Worm (Caenorhabditis elegans) whole organism, L2 larva: ENCODE data around the gene clec-214.
A peak's percentile ranks its signal among the peaks of the same experiment; 100 is the strongest.

Experiments
- C34F6.9 ChIP-seq: fragments of 150-350 bp; optimal IDR thresholded peaks from 2 replicates; lab custom pipeline; 2014; ENCODE audit warnings: missing biosample characterization, missing genetic modification characterization
- F13H6.1 ChIP-seq: sonication (generic microtip); optimal IDR thresholded peaks from 2 replicates; lab custom pipeline; 2016; ENCODE audit warnings: missing genetic modification characterization, missing compliant biosample characterization
- R02D3.7 ChIP-seq: fragments of 150-350 bp; optimal IDR thresholded peaks from 2 replicates; lab custom pipeline; 2014; ENCODE audit warnings: missing biosample characterization, missing genetic modification characterization
- Y55F3AM.14 ChIP-seq: fragments of 200-800 bp; sonication (Bioruptor generic); optimal IDR thresholded peaks from 2 replicates; lab custom pipeline; 2018; ENCODE audit warnings: mild to moderate bottlenecking, missing genetic modification characterization, missing compliant biosample characterization
- alr-1 ChIP-seq: fragments of 150-350 bp; optimal IDR thresholded peaks from 2 replicates; lab custom pipeline; 2014; ENCODE audit warnings: missing biosample characterization, missing genetic modification characterization
- aly-2 ChIP-seq: fragments of 150-350 bp; optimal IDR thresholded peaks from 2 replicates; lab custom pipeline; 2014; ENCODE audit warnings: missing biosample characterization, missing genetic modification characterization
- ceh-82 ChIP-seq: fragments of 150-350 bp; optimal IDR thresholded peaks from 2 replicates; lab custom pipeline; 2014; ENCODE audit warnings: missing biosample characterization, missing genetic modification characterization
- crh-2 ChIP-seq: sonication (generic microtip); optimal IDR thresholded peaks from 2 replicates; lab custom pipeline; 2017; ENCODE audit warnings: missing biosample characterization, missing genetic modification characterization
- dmd-4 ChIP-seq: sonication (generic microtip); optimal IDR thresholded peaks from 2 replicates; lab custom pipeline; 2017; ENCODE audit warnings: missing biosample characterization, missing genetic modification characterization
- elt-1 ChIP-seq: fragments of 150-350 bp; optimal IDR thresholded peaks from 2 replicates; lab custom pipeline; 2014; ENCODE audit warnings: missing biosample characterization, missing genetic modification characterization
- fos-1 ChIP-seq: fragments of 150-350 bp; optimal IDR thresholded peaks from 2 replicates; lab custom pipeline; 2014; ENCODE audit warnings: missing biosample characterization, missing genetic modification characterization
- gmeb-1 ChIP-seq: fragments of 150-350 bp; optimal IDR thresholded peaks from 2 replicates; lab custom pipeline; 2014; ENCODE audit warnings: missing biosample characterization, missing genetic modification characterization
- lin-13 ChIP-seq: fragments of 150-350 bp; optimal IDR thresholded peaks from 2 replicates; lab custom pipeline; 2014; ENCODE audit warnings: missing biosample characterization, missing genetic modification reagents, missing genetic modification characterization
- lin-39 ChIP-seq: fragments of 150-350 bp; optimal IDR thresholded peaks from 2 replicates; lab custom pipeline; 2014; ENCODE audit warnings: missing biosample characterization, missing genetic modification reagents, missing genetic modification characterization
- lsy-2 ChIP-seq, 2 experiments: fragments of 150-350 bp in 1 of 2; sonication (generic microtip) in 1 of 2; optimal IDR thresholded peaks; 2 replicates each; lab custom pipeline; 2014 to 2017; ENCODE audit warnings: missing biosample characterization in 2 of 2, missing genetic modification characterization in 2 of 2
- mab-5 ChIP-seq: fragments of 150-350 bp; optimal IDR thresholded peaks from 2 replicates; lab custom pipeline; 2014; ENCODE audit warnings: missing biosample characterization, missing genetic modification characterization
- mbf-1 ChIP-seq: sonication (generic microtip); optimal IDR thresholded peaks from 2 replicates; lab custom pipeline; 2017; ENCODE audit warnings: missing biosample characterization, missing genetic modification characterization
- mdl-1 ChIP-seq, 2 experiments: fragments of 150-350 bp in 1 of 2; sonication (generic microtip) in 1 of 2; optimal IDR thresholded peaks; 2 replicates each; lab custom pipeline; 2017; ENCODE audit warnings: missing biosample characterization in 2 of 2, missing genetic modification characterization in 2 of 2
- nhr-10 ChIP-seq: sonication (generic microtip); optimal IDR thresholded peaks from 2 replicates; lab custom pipeline; 2017; ENCODE audit warnings: missing biosample characterization, missing genetic modification characterization
- nhr-11 ChIP-seq: fragments of 150-350 bp; optimal IDR thresholded peaks from 2 replicates; lab custom pipeline; 2014; ENCODE audit warnings: missing biosample characterization, missing genetic modification characterization
- nhr-12 ChIP-seq: fragments of 150-350 bp; optimal IDR thresholded peaks from 2 replicates; lab custom pipeline; 2014; ENCODE audit warnings: missing biosample characterization, missing genetic modification characterization
- nhr-21 ChIP-seq: fragments of 150-350 bp; optimal IDR thresholded peaks from 2 replicates; lab custom pipeline; 2014; ENCODE audit warnings: missing biosample characterization, missing genetic modification characterization
- nhr-23 ChIP-seq: fragments of 150-350 bp; optimal IDR thresholded peaks from 2 replicates; lab custom pipeline; 2014; ENCODE audit warnings: missing biosample characterization, missing genetic modification reagents, missing genetic modification characterization
- nhr-237 ChIP-seq: fragments of 150-350 bp; optimal IDR thresholded peaks from 2 replicates; lab custom pipeline; 2014; ENCODE audit warnings: missing biosample characterization, missing genetic modification characterization
- nhr-6 ChIP-seq: fragments of 150-350 bp; optimal IDR thresholded peaks from 2 replicates; lab custom pipeline; 2014; ENCODE audit warnings: missing biosample characterization, missing genetic modification characterization
- nhr-77 ChIP-seq: fragments of 150-350 bp; optimal IDR thresholded peaks from 2 replicates; lab custom pipeline; 2014; ENCODE audit warnings: missing biosample characterization, missing genetic modification characterization
- peb-1 ChIP-seq: fragments of 150-350 bp; optimal IDR thresholded peaks from 2 replicates; lab custom pipeline; 2014; ENCODE audit warnings: missing biosample characterization, missing genetic modification characterization
- sem-4 ChIP-seq: fragments of 150-350 bp; optimal IDR thresholded peaks from 2 replicates; lab custom pipeline; 2014; ENCODE audit warnings: missing biosample characterization, missing genetic modification reagents, missing genetic modification characterization
- skn-1 ChIP-seq: sonication (generic microtip); optimal IDR thresholded peaks from 2 replicates; lab custom pipeline; 2017; ENCODE audit warnings: missing biosample characterization, missing genetic modification characterization
- sma-3 ChIP-seq: sonication (generic microtip); optimal IDR thresholded peaks from 2 replicates; lab custom pipeline; 2016; ENCODE audit warnings: missing genetic modification reagents, missing genetic modification characterization, missing compliant biosample characterization
- sma-9 ChIP-seq, 2 experiments: fragments of 150-350 bp in 1 of 2; sonication (generic microtip) in 1 of 2; optimal IDR thresholded peaks; 2 replicates each; lab custom pipeline; 2014 to 2016; ENCODE audit warnings: missing genetic modification characterization in 2 of 2, mild to moderate bottlenecking in 1 of 2, missing biosample characterization in 1 of 2, missing compliant biosample characterization in 1 of 2, missing genetic modification reagents in 1 of 2, moderate library complexity in 1 of 2
- snpc-4 ChIP-seq: fragments of 150-350 bp; optimal IDR thresholded peaks from 2 replicates; lab custom pipeline; 2014; ENCODE audit warnings: missing biosample characterization, missing genetic modification characterization
- unc-39 ChIP-seq: fragments of 150-350 bp; optimal IDR thresholded peaks from 2 replicates; lab custom pipeline; 2014; ENCODE audit warnings: missing biosample characterization, missing genetic modification characterization
- unc-55 ChIP-seq: fragments of 150-350 bp; sonication (generic microtip); optimal IDR thresholded peaks from 3 replicates; lab custom pipeline; 2014; ENCODE audit warnings: missing biosample characterization, missing genetic modification reagents, missing genetic modification characterization
- unc-62 ChIP-seq: fragments of 150-350 bp; optimal IDR thresholded peaks from 2 replicates; lab custom pipeline; 2014; ENCODE audit warnings: missing biosample characterization, missing genetic modification reagents, missing genetic modification characterization
- zag-1 ChIP-seq: fragments of 150-350 bp; optimal IDR thresholded peaks from 2 replicates; lab custom pipeline; 2014; ENCODE audit warnings: missing biosample characterization, missing genetic modification characterization
- ztf-1 ChIP-seq: fragments of 200-800 bp; sonication (Bioruptor generic); conservative IDR thresholded peaks from 2 replicates; pipeline ENCODE4 v1.3.6; 2022; ENCODE audit warnings: missing genetic modification characterization, missing compliant biosample characterization
- ztf-11 ChIP-seq: sonication (generic microtip); optimal IDR thresholded peaks from 2 replicates; lab custom pipeline; 2017; ENCODE audit warnings: missing biosample characterization, missing genetic modification characterization
- ztf-4 ChIP-seq: fragments of 150-350 bp; optimal IDR thresholded peaks from 2 replicates; lab custom pipeline; 2014; ENCODE audit warnings: missing biosample characterization, missing genetic modification characterization

clec-214 gene

DNA sequence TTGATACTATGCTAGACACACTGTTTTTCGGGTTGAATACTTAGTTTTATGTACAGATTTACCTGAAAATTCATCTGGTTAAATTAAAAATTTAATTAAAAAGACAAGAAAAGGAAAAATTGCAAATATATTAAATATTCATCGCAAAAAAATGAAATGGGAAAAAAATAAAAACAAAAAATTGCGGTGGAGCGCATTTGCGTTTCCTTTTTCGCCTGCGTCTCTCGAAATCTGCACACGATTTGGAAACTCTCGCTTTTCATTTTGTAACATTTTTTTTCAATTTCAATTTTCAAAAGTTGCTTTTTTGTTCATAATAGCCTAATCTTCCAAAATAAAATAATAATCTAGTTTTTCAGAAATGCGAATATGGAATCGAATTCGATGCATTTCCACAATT is 22.5 kb upstream of the clec-214 start, which contains the start of the genes F19F10.11 and C50E3.5:
TSS of gene F19F10.11 (minus strand) at position 68 of the 400 bp plus-strand sequence.
TSS of gene C50E3.5 (plus strand) at position 360 of the 400 bp plus-strand sequence.
- peak; percentile 57 for TF ChIP-seq sma-9 (GFP tag; optimal IDR thresholded peaks at IDR 0.05; lab: Kevin White, UChicago)
- TF ChIP-seq sma-9 (tag; optimal IDR thresholded peaks at IDR 0.05; lab: Kevin White, UChicago) = no peak
- no peak for TF ChIP-seq unc-39 (tag; lab: Kevin White, UChicago)
- peak; percentile 13 for TF ChIP-seq fos-1 (tag; lab: Kevin White, UChicago)
- TF ChIP-seq skn-1 (tag; lab: Kevin White, UChicago) = no peak
- TF ChIP-seq nhr-6 (tag; lab: Kevin White, UChicago) = peak; percentile 31
- TF ChIP-seq ztf-4 (tag; lab: Kevin White, UChicago) = no peak
- TF ChIP-seq lsy-2 (tag; optimal IDR thresholded peaks at IDR 0.05; lab: Kevin White, UChicago) = peak; percentile 26 to 82
- no peak for TF ChIP-seq ceh-82 (tag; lab: Kevin White, UChicago)
- no peak for TF ChIP-seq mab-5 (tag; lab: Kevin White, UChicago)
- TF ChIP-seq gmeb-1 (tag; lab: Kevin White, UChicago) = peak; percentile 74
- no peak for TF ChIP-seq nhr-11 (tag; lab: Kevin White, UChicago)
- no peak for TF ChIP-seq lin-13
- no peak for TF ChIP-seq dmd-4 (tag; lab: Kevin White, UChicago)
- peak; percentile 81 for TF ChIP-seq unc-55
- no peak for TF ChIP-seq elt-1 (tag; lab: Kevin White, UChicago)
- TF ChIP-seq snpc-4 (tag; lab: Kevin White, UChicago) = peak; percentile 30
- TF ChIP-seq sem-4 = peak; percentile 63
- no peak for TF ChIP-seq Y55F3AM.14
- no peak for TF ChIP-seq nhr-21 (tag; lab: Kevin White, UChicago)
- TF ChIP-seq nhr-12 = no peak
- no peak for TF ChIP-seq ztf-11 (tag; lab: Kevin White, UChicago)
- TF ChIP-seq F13H6.1 = peak; percentile 35
- TF ChIP-seq R02D3.7 (tag; lab: Kevin White, UChicago) = no peak
- peak; percentile 60 for TF ChIP-seq sma-3 (GFP tag; lab: Kevin White, UChicago)
- TF ChIP-seq C34F6.9 = peak; percentile 82
- no peak for TF ChIP-seq lin-39 (tag; lab: Kevin White, UChicago)
- TF ChIP-seq aly-2 = no peak
- peak; percentile 64 for TF ChIP-seq crh-2
- TF ChIP-seq, all 48 proteins: peak for 12

DNA sequence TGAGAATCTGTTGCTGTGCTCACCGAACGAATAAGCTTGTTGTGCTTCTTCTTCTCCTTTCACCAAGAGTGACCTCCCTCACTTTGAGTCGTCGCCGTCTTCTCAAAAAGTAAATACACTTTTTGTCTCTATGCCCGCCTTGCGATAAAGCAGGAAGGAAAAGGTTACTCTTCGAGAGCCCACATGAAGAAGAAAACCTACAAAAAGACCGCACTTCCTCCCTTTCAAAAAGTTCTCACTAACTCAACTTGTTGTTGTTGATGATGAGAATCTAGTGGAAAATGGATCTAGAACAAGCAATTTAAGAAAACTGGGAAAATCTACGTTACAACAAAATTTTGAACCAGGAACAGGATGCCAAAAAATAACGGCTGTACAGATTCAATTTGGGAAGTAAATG is 19.7 kb upstream of the clec-214 start, which contains the start of gene C50E3.6:
TSS of gene C50E3.6 (minus strand) at position 101 of the 400 bp plus-strand sequence.
- TF ChIP-seq elt-1 (tag; lab: Kevin White, UChicago) = no peak
- no peak for TF ChIP-seq gmeb-1 (tag; lab: Kevin White, UChicago)
- TF ChIP-seq ztf-4 (tag; lab: Kevin White, UChicago) = no peak
- TF ChIP-seq mab-5 (tag; lab: Kevin White, UChicago) = no peak
- no peak for TF ChIP-seq nhr-237
- TF ChIP-seq sem-4 = no peak
- TF ChIP-seq lin-13 = no peak
- TF ChIP-seq sma-9 (GFP tag; optimal IDR thresholded peaks at IDR 0.05; lab: Kevin White, UChicago) = no peak
- TF ChIP-seq sma-9 (tag; optimal IDR thresholded peaks at IDR 0.05; lab: Kevin White, UChicago) = no peak
- TF ChIP-seq, all 48 proteins: peak for 0

- peak; percentile 24 for TF ChIP-seq snpc-4 (tag; lab: Kevin White, UChicago)
- no peak for TF ChIP-seq aly-2
- TF ChIP-seq peb-1 (tag; lab: Kevin White, UChicago) = no peak
- TF ChIP-seq skn-1 (tag; lab: Kevin White, UChicago) = no peak
- TF ChIP-seq sem-4 = no peak
- TF ChIP-seq lin-13 = no peak
- TF ChIP-seq unc-55 = no peak
- TF ChIP-seq nhr-23 (tag; lab: Kevin White, UChicago) = no peak
- TF ChIP-seq, all 48 proteins: peak for 1
Measured at ce11 chrV:7595132-7595531, 15.0 kb upstream of the clec-214 start.

DNA sequence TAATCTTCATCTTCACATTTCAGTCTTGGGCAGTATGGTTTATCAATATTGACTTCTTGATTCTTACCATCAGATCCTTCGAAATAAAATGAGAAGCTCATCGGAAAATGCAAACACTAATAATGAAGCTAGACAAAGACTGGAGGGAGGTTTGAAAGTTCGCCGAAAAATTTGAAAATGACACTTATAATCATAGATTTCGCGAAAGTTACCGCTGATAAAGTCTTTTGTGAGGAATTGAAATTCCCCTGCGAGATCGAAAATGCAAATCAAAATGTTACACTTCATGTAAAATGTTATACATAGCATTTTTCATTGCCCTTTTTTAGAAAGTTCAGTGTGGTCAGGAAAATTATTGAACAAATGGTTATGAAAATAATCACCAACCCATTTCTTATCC is 11.9 kb upstream of the clec-214 start, which contains the start of gene C50E3.7:
TSS of gene C50E3.7 (minus strand) at position 101 of the 400 bp plus-strand sequence.
- TF ChIP-seq nhr-237 = no peak
- TF ChIP-seq nhr-77 = no peak
- TF ChIP-seq nhr-12 = no peak
- no peak for TF ChIP-seq mdl-1 (tag; optimal IDR thresholded peaks at IDR 0.05; lab: Kevin White, UChicago)
- TF ChIP-seq skn-1 (tag; lab: Kevin White, UChicago) = no peak
- TF ChIP-seq F13H6.1 = no peak
- no peak for TF ChIP-seq Y55F3AM.14
- no peak for TF ChIP-seq mbf-1 (tag; lab: Kevin White, UChicago)
- no peak for TF ChIP-seq sem-4
- TF ChIP-seq unc-62 = no peak
- no peak for TF ChIP-seq zag-1 (tag; lab: Kevin White, UChicago)
- TF ChIP-seq peb-1 (tag; lab: Kevin White, UChicago) = no peak
- no peak for TF ChIP-seq crh-2
- TF ChIP-seq lin-13 = no peak
- TF ChIP-seq sma-9 (GFP tag; optimal IDR thresholded peaks at IDR 0.05; lab: Kevin White, UChicago) = no peak
- TF ChIP-seq sma-9 (tag; optimal IDR thresholded peaks at IDR 0.05; lab: Kevin White, UChicago) = no peak
- TF ChIP-seq ztf-1 (GFP tag; lab: Robert Waterston, UW) = no peak
- no peak for TF ChIP-seq alr-1
- no peak for TF ChIP-seq nhr-10 (tag; lab: Kevin White, UChicago)
